Worm (Caenorhabditis elegans) whole organism, L1 larva: ENCODE results near the gene W08G11.5.
A peak's percentile ranks its signal among the peaks of the same experiment; 100 is the strongest.

Experiments
- C04F5.9 ChIP-seq: sonication (generic microtip); optimal IDR thresholded peaks from 2 replicates; lab custom pipeline; 2016; ENCODE audit warnings: missing genetic modification characterization, missing compliant biosample characterization
- C16A3.4 ChIP-seq: fragments of 150-350 bp; optimal IDR thresholded peaks from 2 replicates; lab custom pipeline; 2014; ENCODE audit warnings: missing biosample characterization, missing genetic modification characterization
- F16B12.6 ChIP-seq: fragments of 150-350 bp; optimal IDR thresholded peaks from 2 replicates; lab custom pipeline; 2014; ENCODE audit warnings: missing biosample characterization, missing genetic modification characterization
- ceh-8 ChIP-seq: fragments of 200-800 bp; sonication (Bioruptor generic); optimal IDR thresholded peaks from 2 replicates; lab custom pipeline; 2018; ENCODE audit warnings: mild to moderate bottlenecking, missing genetic modification characterization, moderate library complexity, missing compliant biosample characterization
- ceh-82 ChIP-seq, 3 experiments: fragments of 150-350 bp in 1 of 3; sonication (generic microtip) in 2 of 3; optimal IDR thresholded peaks; 2 replicates each; lab custom pipeline; 2014 to 2017; ENCODE audit warnings: missing biosample characterization in 3 of 3, missing genetic modification characterization in 3 of 3
- dpl-1 ChIP-seq, 3 experiments: fragments of 150-350 bp in 2 of 3; sonication (generic microtip) in 1 of 3; optimal IDR thresholded peaks; 2 replicates each; lab custom pipeline; 2014 to 2017; ENCODE audit warnings: missing biosample characterization in 3 of 3, missing genetic modification characterization in 3 of 3, missing genetic modification reagents in 3 of 3
- efl-1 ChIP-seq, 4 experiments: fragments of 150-350 bp; optimal IDR thresholded peaks in 3 of 4; peaks in 1 of 4; 1 replicate in 1 of 4; 2 replicates in 3 of 4; lab custom pipeline; 2014; ENCODE audit warnings: missing biosample characterization in 2 of 4, missing genetic modification characterization in 2 of 4, missing genetic modification reagents in 2 of 4
- egl-13 ChIP-seq: sonication (generic microtip); optimal IDR thresholded peaks from 2 replicates; lab custom pipeline; 2016; ENCODE audit warnings: missing genotype, missing genetic modification reagents, missing genetic modification characterization, missing compliant biosample characterization
- egl-27 ChIP-seq, 2 experiments: fragments of 150-350 bp in 1 of 2; sonication (generic microtip); optimal IDR thresholded peaks; 3 replicates each; lab custom pipeline; 2017 to 2018; ENCODE audit warnings: missing biosample characterization in 2 of 2, missing genetic modification characterization in 2 of 2, missing genetic modification reagents in 2 of 2
- elt-2 ChIP-seq: sonication (generic microtip); optimal IDR thresholded peaks from 2 replicates; lab custom pipeline; 2016; ENCODE audit warnings: missing genetic modification characterization, mild to moderate bottlenecking, inconsistent platforms, missing compliant biosample characterization, missing genetic modification reagents
- ets-5 ChIP-seq: fragments of 200-800 bp; sonication (Bioruptor generic); IDR thresholded peaks from 2 replicates; pipeline ENCODE4 v1.3.6; 2022; ENCODE audit warnings: missing genetic modification characterization, missing compliant biosample characterization
- fkh-4 ChIP-seq: sonication (generic microtip); optimal IDR thresholded peaks from 2 replicates; lab custom pipeline; 2016; ENCODE audit warnings: missing compliant biosample characterization, missing genetic modification characterization, borderline replicate concordance
- grh-1 ChIP-seq: fragments of 200-800 bp; sonication (Bioruptor generic); IDR thresholded peaks from 2 replicates; pipeline ENCODE4 v1.3.6; 2022; ENCODE audit warnings: missing genetic modification reagents, missing genetic modification characterization, missing compliant biosample characterization
- hlh-4 ChIP-seq: sonication (generic microtip); optimal IDR thresholded peaks from 2 replicates; lab custom pipeline; 2016; ENCODE audit warnings: mild to moderate bottlenecking, missing genetic modification characterization, missing compliant biosample characterization
- hpl-2 ChIP-seq: fragments of 150-350 bp; optimal IDR thresholded peaks from 2 replicates; lab custom pipeline; 2014; ENCODE audit warnings: missing biosample characterization, missing genetic modification reagents, missing genetic modification characterization
- irx-1 ChIP-seq: sonication (generic microtip); optimal IDR thresholded peaks from 2 replicates; lab custom pipeline; 2016; ENCODE audit warnings: missing genetic modification characterization, missing compliant biosample characterization
- isw-1 ChIP-seq: fragments of 200-800 bp; sonication (Bioruptor generic); IDR thresholded peaks from 2 replicates; pipeline ENCODE4 v1.3.6; 2022; ENCODE audit warnings: missing genetic modification characterization, missing compliant biosample characterization
- lin-39 ChIP-seq: fragments of 150-350 bp; optimal IDR thresholded peaks from 2 replicates; lab custom pipeline; 2014; ENCODE audit warnings: missing biosample characterization, missing genetic modification reagents, missing genetic modification characterization
- lsy-2 ChIP-seq, 2 experiments: fragments of 150-350 bp; optimal IDR thresholded peaks; 2 replicates each; lab custom pipeline; 2014; ENCODE audit warnings: missing biosample characterization in 2 of 2, missing genetic modification characterization in 2 of 2
- mab-9 ChIP-seq: fragments of 200-800 bp; sonication (Bioruptor generic); IDR thresholded peaks from 2 replicates; pipeline ENCODE4 v1.3.6; 2022; ENCODE audit warnings: missing genetic modification reagents, missing genetic modification characterization, missing compliant biosample characterization
- mdl-1 ChIP-seq, 2 experiments: fragments of 150-350 bp; optimal IDR thresholded peaks; 2 replicates each; lab custom pipeline; 2014 to 2017; ENCODE audit warnings: missing biosample characterization in 2 of 2, missing genetic modification characterization in 2 of 2, inconsistent platforms in 1 of 2
- nhr-11 ChIP-seq: fragments of 150-350 bp; optimal IDR thresholded peaks from 2 replicates; lab custom pipeline; 2014; ENCODE audit warnings: missing biosample characterization, missing genetic modification characterization
- nhr-12 ChIP-seq: sonication (generic microtip); optimal IDR thresholded peaks from 2 replicates; lab custom pipeline; 2017; ENCODE audit warnings: missing biosample characterization, missing genetic modification characterization
- nhr-19 ChIP-seq: fragments of 200-800 bp; sonication (Bioruptor generic); conservative IDR thresholded peaks from 2 replicates; pipeline ENCODE4 v1.3.6; 2022; ENCODE audit warnings: missing genetic modification characterization, missing compliant biosample characterization
- nhr-28 ChIP-seq: fragments of 150-350 bp; optimal IDR thresholded peaks from 2 replicates; lab custom pipeline; 2014; ENCODE audit warnings: missing biosample characterization, missing genetic modification characterization
- nhr-71 ChIP-seq: sonication (generic microtip); optimal IDR thresholded peaks from 2 replicates; lab custom pipeline; 2016; ENCODE audit warnings: mild to moderate bottlenecking, missing genetic modification characterization, moderate library complexity, missing compliant biosample characterization
- pag-3 ChIP-seq: sonication (generic microtip); optimal IDR thresholded peaks from 2 replicates; lab custom pipeline; 2017; ENCODE audit warnings: missing genetic modification characterization, mild to moderate bottlenecking, missing compliant biosample characterization, antibody characterized with exemption, borderline replicate concordance; ENCODE audit not compliant: insufficient read depth
- skn-1 ChIP-seq: fragments of 150-350 bp; optimal IDR thresholded peaks from 2 replicates; lab custom pipeline; 2014; ENCODE audit warnings: missing biosample characterization, missing genetic modification characterization
- snpc-4 ChIP-seq: fragments of 150-350 bp; optimal IDR thresholded peaks from 2 replicates; lab custom pipeline; 2014; ENCODE audit warnings: missing biosample characterization, missing genetic modification characterization
- sptf-1 ChIP-seq: fragments of 150-350 bp; optimal IDR thresholded peaks from 2 replicates; lab custom pipeline; 2014; ENCODE audit warnings: missing biosample characterization, missing genetic modification characterization
- sup-37 ChIP-seq: fragments of 200-800 bp; sonication (Bioruptor generic); optimal IDR thresholded peaks from 2 replicates; lab custom pipeline; 2018; ENCODE audit warnings: mild to moderate bottlenecking, missing genetic modification characterization, missing compliant biosample characterization
- swsn-7 ChIP-seq: sonication (generic microtip); optimal IDR thresholded peaks from 2 replicates; lab custom pipeline; 2016; ENCODE audit warnings: missing genetic modification characterization, missing compliant biosample characterization
- tbx-2 ChIP-seq: sonication (generic microtip); optimal IDR thresholded peaks from 2 replicates; lab custom pipeline; 2016; ENCODE audit warnings: missing genetic modification characterization, missing compliant biosample characterization
- unc-30 ChIP-seq: sonication (generic microtip); optimal IDR thresholded peaks from 2 replicates; lab custom pipeline; 2017; ENCODE audit warnings: missing biosample characterization, missing genetic modification characterization
- xbp-1 ChIP-seq: sonication (generic microtip); optimal IDR thresholded peaks from 2 replicates; lab custom pipeline; 2016; ENCODE audit warnings: missing genetic modification characterization, missing compliant biosample characterization
- zag-1 ChIP-seq: fragments of 150-350 bp; optimal IDR thresholded peaks from 2 replicates; lab custom pipeline; 2014; ENCODE audit warnings: missing biosample characterization, missing genetic modification characterization
- zip-4 ChIP-seq: fragments of 200-800 bp; sonication (Bioruptor generic); optimal IDR thresholded peaks from 2 replicates; lab custom pipeline; 2018; ENCODE audit warnings: mild to moderate bottlenecking, missing genetic modification characterization, moderate library complexity, missing compliant biosample characterization
- ztf-11 ChIP-seq, 2 experiments: sonication (generic microtip); optimal IDR thresholded peaks; 2 replicates each; lab custom pipeline; 2016 to 2017; ENCODE audit warnings: missing genetic modification characterization in 2 of 2, missing biosample characterization in 1 of 2, missing compliant biosample characterization in 1 of 2
- ztf-4 ChIP-seq: fragments of 150-350 bp; optimal IDR thresholded peaks from 2 replicates; lab custom pipeline; 2014; ENCODE audit warnings: missing biosample characterization, missing genetic modification characterization

Gene W08G11.5

ce11 chrV:16302439-16302838 is 43.9 kb downstream of the W08G11.5 start, which contains the start of the genes C31A11.13 and oac-6:
C31A11.13 (minus strand) TSS chrV:16302551.
oac-6 (plus strand) TSS chrV:16302717.
- TF ChIP-seq efl-1 (optimal IDR thresholded peaks at IDR 0.05; lab: Kevin White, UChicago): no peak
- peak in 1 of 2 experiments; percentile 31 for TF ChIP-seq efl-1 (GFP tag; optimal IDR thresholded peaks at IDR 0.05 in 1 of 2; lab: Kevin White, UChicago)
- no peak for TF ChIP-seq nhr-71
- peak; percentile 43 for TF ChIP-seq elt-2 (tag; lab: Kevin White, UChicago)
- no peak for TF ChIP-seq dpl-1 (GFP tag; optimal IDR thresholded peaks at IDR 0.05; lab: Kevin White, UChicago)
- no peak for TF ChIP-seq swsn-7 (tag; lab: Kevin White, UChicago)
- no peak for TF ChIP-seq zag-1 (tag; lab: Kevin White, UChicago)
- no peak for TF ChIP-seq ztf-11 (tag; optimal IDR thresholded peaks at IDR 0.05; lab: Kevin White, UChicago)
- no peak for TF ChIP-seq ztf-4 (tag; lab: Kevin White, UChicago)
- no peak for TF ChIP-seq snpc-4
- TF ChIP-seq lsy-2 (tag; optimal IDR thresholded peaks at IDR 0.05; lab: Kevin White, UChicago): no peak
- TF ChIP-seq sup-37 (GFP tag; lab: Kevin White, UChicago): no peak
- no peak for TF ChIP-seq lin-39 (tag; lab: Kevin White, UChicago)

- TF ChIP-seq tbx-2: no peak
- TF ChIP-seq sptf-1: no peak
- no peak for TF ChIP-seq fkh-4 (tag; lab: Kevin White, UChicago)
- TF ChIP-seq egl-27 (tag; optimal IDR thresholded peaks at IDR 0.05; lab: Kevin White, UChicago): no peak
- no peak for TF ChIP-seq hlh-4 (tag; lab: Kevin White, UChicago)
- TF ChIP-seq pag-3 (tag; lab: Kevin White, UChicago): no peak
- TF ChIP-seq irx-1: no peak
- no peak for TF ChIP-seq ceh-8 (GFP tag; lab: Kevin White, UChicago)
- TF ChIP-seq isw-1 (GFP tag; lab: Robert Waterston, UW): no peak
- no peak for TF ChIP-seq nhr-28 (tag; lab: Kevin White, UChicago)
- no peak for TF ChIP-seq skn-1
- TF ChIP-seq grh-1 (GFP tag; lab: Robert Waterston, UW): no peak
- TF ChIP-seq C04F5.9 (tag; lab: Kevin White, UChicago): no peak
These were observed 46.0 kb downstream of the W08G11.5 start, which contains the start of gene srbc-82 for ce11 chrV:16300276-16300675. srbc-82 (plus strand) TSS chrV:16300576.

DNA sequence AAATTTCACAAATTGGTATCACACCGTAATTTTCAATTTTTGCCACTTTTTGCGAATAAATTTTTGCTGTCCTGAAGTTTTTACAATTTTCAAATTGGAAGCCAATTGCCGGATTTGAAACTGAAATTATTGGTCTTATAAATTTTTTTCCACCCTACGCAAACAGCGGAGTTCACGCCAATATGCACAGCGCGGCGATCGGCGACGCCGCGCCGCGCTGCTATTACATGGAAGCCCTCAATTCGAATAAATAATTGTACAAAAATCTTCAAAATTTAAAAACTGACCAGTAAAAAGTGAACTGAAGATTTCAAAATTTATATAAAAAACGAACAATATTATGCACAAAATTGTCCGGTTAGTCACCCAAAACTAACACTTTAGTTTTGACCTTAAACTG is 46.5 kb downstream of the W08G11.5 start:
- TF ChIP-seq F16B12.6 (tag; lab: Kevin White, UChicago): peak; percentile 29
- TF ChIP-seq nhr-11 (tag; lab: Kevin White, UChicago): no peak

DNA sequence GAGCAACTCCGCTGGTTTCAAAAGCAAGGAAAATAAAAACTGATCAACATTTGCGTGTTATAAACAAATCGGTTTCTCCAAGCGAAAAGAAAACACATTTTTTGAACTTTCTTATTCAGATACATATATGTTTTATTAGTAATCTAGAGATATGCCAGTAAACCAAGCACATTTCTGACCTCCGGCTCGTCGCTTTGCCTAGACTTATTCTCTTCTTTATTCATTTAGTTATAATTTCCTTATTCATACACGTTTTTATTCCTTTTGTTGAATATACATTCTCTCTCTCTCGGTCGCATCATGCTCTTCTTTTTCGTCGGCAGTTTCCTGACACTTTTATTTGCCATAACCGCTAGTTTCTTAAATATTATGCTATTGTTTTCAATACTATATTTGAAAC is 47.6 kb downstream of the W08G11.5 start, which contains the start of gene srbc-84:
srbc-84 (plus strand) TSS at position 301 of the 400 bp plus-strand sequence.
- TF ChIP-seq nhr-19: no peak
- TF ChIP-seq hpl-2: no peak
- no peak for TF ChIP-seq mdl-1 (tag; optimal IDR thresholded peaks at IDR 0.05; lab: Kevin White, UChicago)
- TF ChIP-seq C16A3.4: no peak
- TF ChIP-seq sptf-1: no peak
- no peak for TF ChIP-seq ceh-82 (tag; optimal IDR thresholded peaks at IDR 0.05; lab: Kevin White, UChicago)
- TF ChIP-seq unc-30 (tag; lab: Kevin White, UChicago): no peak
- TF ChIP-seq nhr-12 (tag; lab: Kevin White, UChicago): no peak
- no peak for TF ChIP-seq ets-5
- no peak for TF ChIP-seq C04F5.9 (tag; lab: Kevin White, UChicago)
- no peak for TF ChIP-seq egl-13 (tag; lab: Kevin White, UChicago)
- no peak for TF ChIP-seq ztf-4 (tag; lab: Kevin White, UChicago)
- TF ChIP-seq mab-9: no peak
- no peak for TF ChIP-seq irx-1
- TF ChIP-seq tbx-2: no peak
- TF ChIP-seq xbp-1 (tag; lab: Kevin White, UChicago): no peak
- TF ChIP-seq zip-4 (GFP tag; lab: Kevin White, UChicago): no peak
- no peak for TF ChIP-seq skn-1
- no peak for TF ChIP-seq nhr-28 (tag; lab: Kevin White, UChicago)
- TF ChIP-seq isw-1 (GFP tag; lab: Robert Waterston, UW): no peak
